Fruit fly (Drosophila melanogaster) whole organism, prepupa: ENCODE measurements around the gene mwh.

Experiments
- CG7368 ChIP-seq: fragments of 200-800 bp; sonication (Bioruptor generic); optimal IDR thresholded peaks from 3 replicates; lab custom pipeline; 2016; ENCODE audit warnings: missing biosample characterization, missing genetic modification characterization
- Gug ChIP-seq: fragments of 200-800 bp; sonication (Bioruptor generic); IDR thresholded peaks from 2 replicates; pipeline ENCODE4 v1.3.6; 2022; ENCODE audit warnings: missing biosample characterization, missing genetic modification characterization
- Hr4 ChIP-seq: fragments of 200-800 bp; sonication (Bioruptor generic); optimal IDR thresholded peaks from 3 replicates; lab custom pipeline; 2016; ENCODE audit warnings: missing biosample characterization, missing genetic modification characterization
- Sox102F ChIP-seq: fragments of 200-800 bp; sonication (Bioruptor generic); optimal IDR thresholded peaks from 2 replicates; lab custom pipeline; 2016; ENCODE audit warnings: missing biosample characterization, mild to moderate bottlenecking, missing genetic modification characterization
- Sox14 ChIP-seq: fragments of 200-800 bp; sonication (Bioruptor generic); optimal IDR thresholded peaks from 3 replicates; lab custom pipeline; 2016; ENCODE audit warnings: missing biosample characterization, missing genetic modification characterization
- Sox15 ChIP-seq: fragments of 200-800 bp; sonication (Bioruptor generic); optimal IDR thresholded peaks from 3 replicates; lab custom pipeline; 2016; ENCODE audit warnings: missing biosample characterization, missing genetic modification characterization
- esn ChIP-seq: fragments of 200-800 bp; sonication (Bioruptor generic); optimal IDR thresholded peaks from 2 replicates; lab custom pipeline; 2016; ENCODE audit warnings: missing biosample characterization, mild to moderate bottlenecking, missing genetic modification characterization, moderate library complexity
- pdm3 ChIP-seq: fragments of 200-800 bp; sonication (Bioruptor generic); optimal IDR thresholded peaks from 3 replicates; lab custom pipeline; 2016; ENCODE audit warnings: missing biosample characterization, missing genetic modification characterization

DNA sequence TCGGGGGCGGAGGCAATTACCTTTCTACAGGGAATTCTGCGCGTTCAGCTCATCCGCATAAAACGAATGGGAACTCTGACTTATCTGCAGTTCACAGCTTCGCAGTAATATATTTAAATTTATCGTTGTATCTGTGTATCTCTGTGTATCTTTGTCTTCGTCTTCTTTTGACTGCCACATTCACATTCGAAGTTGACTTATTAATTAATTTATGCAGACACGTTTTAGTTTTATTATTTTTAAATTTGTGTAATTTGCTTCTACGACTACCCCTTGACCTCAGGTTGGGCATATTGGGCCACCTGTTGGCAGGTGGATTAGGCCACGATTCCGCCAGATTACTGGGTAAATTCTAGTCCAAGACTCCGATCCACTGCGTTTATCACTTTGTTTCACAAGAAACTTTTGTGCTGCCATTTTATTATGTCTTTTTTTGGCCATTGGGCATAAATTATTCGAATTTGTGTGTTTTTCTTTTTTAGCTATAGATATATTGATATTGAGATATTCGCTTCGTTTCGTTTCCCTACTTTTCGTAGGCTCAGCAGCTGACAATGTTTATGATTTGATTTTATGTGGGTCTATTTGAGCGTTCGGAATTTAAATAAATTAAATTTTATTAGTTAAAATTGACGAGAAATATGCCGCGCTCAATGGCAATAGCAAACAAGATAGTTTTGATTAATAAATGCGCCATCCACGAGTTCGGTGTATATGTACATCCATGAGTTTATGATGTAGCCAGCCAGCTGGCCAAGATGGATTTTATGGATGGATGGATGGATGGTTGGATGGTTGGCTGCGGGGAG is 47.8 kb upstream of the mwh start:
- no peak for TF ChIP-seq CG7368 (GFP tag; lab: Kevin White, UChicago)
- TF ChIP-seq pdm3 (GFP tag; lab: Kevin White, UChicago): no peak
- no peak for TF ChIP-seq Gug
- no peak for TF ChIP-seq esn (GFP tag; lab: Kevin White, UChicago)
- no peak for TF ChIP-seq Sox14 (GFP tag; lab: Kevin White, UChicago)
- TF ChIP-seq Hr4 (GFP tag; lab: Kevin White, UChicago): no peak
- TF ChIP-seq Sox102F (GFP tag; lab: Kevin White, UChicago): no peak
- TF ChIP-seq Sox15: no peak
